Worm (Caenorhabditis elegans) whole organism, midembryonic: ENCODE measurements around the gene F35B3.4.

Experiments used
- cog-1 ChIP-seq: sonication (generic microtip); optimal IDR thresholded peaks from 2 replicates; lab custom pipeline; 2016; ENCODE audit warnings: missing genetic modification characterization, missing compliant biosample characterization
- med-1 ChIP-seq: sonication (generic microtip); optimal IDR thresholded peaks from 2 replicates; lab custom pipeline; 2017; ENCODE audit warnings: missing genetic modification characterization, mild to moderate bottlenecking, missing compliant biosample characterization, antibody characterized with exemption, missing genetic modification reagents; ENCODE audit not compliant: insufficient read depth

ce11 chrX:17020858-17021257 is at the start of gene F35B3.4:
- TF ChIP-seq cog-1 (tag; lab: Kevin White, UChicago): no peak
- TF ChIP-seq med-1 (GFP tag; lab: Kevin White, UChicago): no peak
